Worm (Caenorhabditis elegans) whole organism, L4 larva: Measurements from ENCODE around the gene paqr-1.

Experiments used
- D1046.2 ChIP-seq: fragments of 200-800 bp; sonication (Bioruptor generic); IDR thresholded peaks from 2 replicates; pipeline ENCODE4 v1.3.6; 2022; ENCODE audit warnings: missing genetic modification characterization, missing compliant biosample characterization
- F10B5.3 ChIP-seq: sonication (generic microtip); optimal IDR thresholded peaks from 2 replicates; lab custom pipeline; 2016; ENCODE audit warnings: mild to moderate bottlenecking, missing genetic modification characterization, missing compliant biosample characterization
- F44E2.7 ChIP-seq: fragments of 200-800 bp; sonication (Bioruptor generic); IDR thresholded peaks from 2 replicates; pipeline ENCODE4 v2.1.2; 2022; ENCODE audit warnings: missing genetic modification characterization, missing compliant biosample characterization
- T20F7.1 ChIP-seq: fragments of 200-800 bp; sonication (Bioruptor generic); optimal IDR thresholded peaks from 2 replicates; lab custom pipeline; 2018; ENCODE audit warnings: mild to moderate bottlenecking, missing genetic modification characterization, missing compliant biosample characterization
- Y105C5A.15 ChIP-seq: fragments of 200-800 bp; sonication (Bioruptor generic); IDR thresholded peaks from 2 replicates; pipeline ENCODE4 v1.3.6; 2022; ENCODE audit warnings: missing genetic modification characterization, missing compliant biosample characterization
- aha-1 ChIP-seq: fragments of 150-350 bp; peaks from one replicate; lab custom pipeline; 2014; ENCODE audit warnings: missing biosample characterization, missing genetic modification characterization
- arid-1 ChIP-seq: fragments of 200-800 bp; sonication (Bioruptor generic); conservative IDR thresholded peaks from 2 replicates; pipeline ENCODE4 v1.3.6; 2022; ENCODE audit warnings: missing genetic modification reagents, missing genetic modification characterization, missing compliant biosample characterization
- attf-4 ChIP-seq: sonication (generic microtip); optimal IDR thresholded peaks from 3 replicates; lab custom pipeline; 2017; ENCODE audit warnings: missing biosample characterization, missing genetic modification characterization
- ceh-20 ChIP-seq: fragments of 200-800 bp; sonication (Bioruptor generic); IDR thresholded peaks from 2 replicates; pipeline ENCODE4 v1.3.6; 2022; ENCODE audit warnings: missing genetic modification reagents, missing genetic modification characterization, missing compliant biosample characterization
- daf-12 ChIP-seq: fragments of 150-350 bp; optimal IDR thresholded peaks from 2 replicates; lab custom pipeline; 2014; ENCODE audit warnings: missing biosample characterization, missing genetic modification reagents, missing genetic modification characterization
- daf-16 ChIP-seq, 3 experiments: sonication (generic microtip); optimal IDR thresholded peaks; 2 replicates each; lab custom pipeline; 2016 to 2017; ENCODE audit warnings: missing genetic modification characterization in 3 of 3, missing genetic modification reagents in 3 of 3, mild to moderate bottlenecking in 2 of 3, missing compliant biosample characterization in 2 of 3, missing biosample characterization in 1 of 3, moderate library complexity in 1 of 3
- dpl-1 ChIP-seq: fragments of 150-350 bp; optimal IDR thresholded peaks from 2 replicates; lab custom pipeline; 2014; ENCODE audit warnings: missing biosample characterization, missing genetic modification reagents, missing genetic modification characterization
- egl-43 ChIP-seq: fragments of 200-800 bp; sonication (Bioruptor generic); IDR thresholded peaks from 2 replicates; pipeline ENCODE4 v1.3.6; 2022; ENCODE audit warnings: missing genetic modification reagents, missing genetic modification characterization, missing compliant biosample characterization
- gei-8 ChIP-seq: fragments of 200-800 bp; sonication (Bioruptor generic); optimal IDR thresholded peaks from 2 replicates; lab custom pipeline; 2018; ENCODE audit warnings: mild to moderate bottlenecking, missing genetic modification characterization, missing compliant biosample characterization
- hlh-11 ChIP-seq: fragments of 200-800 bp; sonication (Bioruptor generic); optimal IDR thresholded peaks from 2 replicates; lab custom pipeline; 2018; ENCODE audit warnings: mild to moderate bottlenecking, missing genetic modification characterization, missing compliant biosample characterization
- lin-15B ChIP-seq: fragments of 150-350 bp; sonication (generic microtip); optimal IDR thresholded peaks from 3 replicates; lab custom pipeline; 2014; ENCODE audit warnings: missing biosample characterization, missing genetic modification characterization
- lin-29 ChIP-seq: fragments of 200-800 bp; sonication (Bioruptor generic); IDR thresholded peaks from 2 replicates; pipeline ENCODE4 v1.3.6; 2022; ENCODE audit warnings: missing genetic modification reagents, missing genetic modification characterization, missing compliant biosample characterization
- lir-3 ChIP-seq: sonication (generic microtip); optimal IDR thresholded peaks from 2 replicates; lab custom pipeline; 2016; ENCODE audit warnings: mild to moderate bottlenecking, missing genetic modification characterization, missing compliant biosample characterization
- lsy-2 ChIP-seq, 2 experiments: fragments of 150-350 bp in 1 of 2; sonication (generic microtip) in 1 of 2; optimal IDR thresholded peaks; 2 replicates each; lab custom pipeline; 2014 to 2017; ENCODE audit warnings: missing biosample characterization in 2 of 2, missing genetic modification characterization in 2 of 2
- mdl-1 ChIP-seq, 2 experiments: fragments of 150-350 bp in 1 of 2; sonication (generic microtip) in 1 of 2; optimal IDR thresholded peaks; 2 replicates each; lab custom pipeline; 2014 to 2017; ENCODE audit warnings: missing biosample characterization in 2 of 2, missing genetic modification characterization in 2 of 2
- mdt-29 ChIP-seq: fragments of 200-800 bp; sonication (Bioruptor generic); IDR thresholded peaks from 2 replicates; pipeline ENCODE4 v1.3.6; 2022; ENCODE audit warnings: missing genetic modification reagents, missing genetic modification characterization, missing compliant biosample characterization
- nhr-10 ChIP-seq: fragments of 150-350 bp; optimal IDR thresholded peaks from 2 replicates; lab custom pipeline; 2014; ENCODE audit warnings: missing biosample characterization, missing genetic modification characterization
- nhr-11 ChIP-seq: fragments of 150-350 bp; optimal IDR thresholded peaks from 2 replicates; lab custom pipeline; 2014; ENCODE audit warnings: missing biosample characterization, missing genetic modification characterization
- nhr-237 ChIP-seq: sonication (generic microtip); optimal IDR thresholded peaks from 2 replicates; lab custom pipeline; 2017; ENCODE audit warnings: missing biosample characterization, missing genetic modification characterization
- nhr-28 ChIP-seq: fragments of 150-350 bp; optimal IDR thresholded peaks from 2 replicates; lab custom pipeline; 2014; ENCODE audit warnings: missing biosample characterization, missing genetic modification characterization
- nhr-41 ChIP-seq: fragments of 200-800 bp; sonication (Bioruptor generic); IDR thresholded peaks from 2 replicates; pipeline ENCODE4 v1.3.6; 2022; ENCODE audit warnings: missing genetic modification reagents, missing genetic modification characterization, missing compliant biosample characterization
- nhr-6 ChIP-seq: fragments of 150-350 bp; optimal IDR thresholded peaks from 2 replicates; lab custom pipeline; 2014; ENCODE audit warnings: missing biosample characterization, missing genetic modification characterization
- nhr-77 ChIP-seq: fragments of 150-350 bp; optimal IDR thresholded peaks from 2 replicates; lab custom pipeline; 2014; ENCODE audit warnings: missing biosample characterization, missing genetic modification characterization
- pqm-1 ChIP-seq: sonication (generic microtip); optimal IDR thresholded peaks from 2 replicates; lab custom pipeline; 2017; ENCODE audit warnings: missing biosample characterization, missing genetic modification characterization
- skn-1 ChIP-seq: fragments of 150-350 bp; optimal IDR thresholded peaks from 2 replicates; lab custom pipeline; 2014; ENCODE audit warnings: missing biosample characterization, missing genetic modification characterization
- snpc-1.2 ChIP-seq: fragments of 200-800 bp; sonication (Bioruptor generic); IDR thresholded peaks from 2 replicates; pipeline ENCODE4 v1.3.6; 2022; ENCODE audit warnings: missing genetic modification reagents, missing genetic modification characterization, missing compliant biosample characterization
- unc-62 ChIP-seq, 3 experiments: fragments of 150-350 bp in 1 of 3; sonication (generic microtip); optimal IDR thresholded peaks in 2 of 3; peaks in 1 of 3; 1 replicate in 1 of 3; 2 replicates in 2 of 3; lab custom pipeline; 2014 to 2017; ENCODE audit warnings: missing biosample characterization in 3 of 3, missing genetic modification characterization in 3 of 3, missing genetic modification reagents in 3 of 3, missing genotype in 1 of 3
- zfp-2 ChIP-seq: sonication (generic microtip); optimal IDR thresholded peaks from 2 replicates; lab custom pipeline; 2016; ENCODE audit warnings: mild to moderate bottlenecking, missing genetic modification characterization, missing compliant biosample characterization
- zfp-3 ChIP-seq: fragments of 200-800 bp; sonication (Bioruptor generic); conservative IDR thresholded peaks from 2 replicates; pipeline ENCODE4 v1.3.6; 2022; ENCODE audit warnings: missing genetic modification reagents, missing genetic modification characterization, missing compliant biosample characterization
- ztf-7 ChIP-seq: fragments of 150-350 bp; optimal IDR thresholded peaks from 2 replicates; lab custom pipeline; 2014; ENCODE audit warnings: missing biosample characterization, missing genetic modification characterization

The paqr-1 gene

ce11 chrIV:6572655-6573054 lies 17.4 kb upstream of the paqr-1 start:
- TF ChIP-seq ceh-20 (GFP tag; lab: Robert Waterston, UW) (no peak), aha-1 (tag; lab: Kevin White, UChicago) (peak; percentile 42), F44E2.7 (GFP tag; lab: Robert Waterston, UW) (no peak), nhr-28 (tag; lab: Kevin White, UChicago) (peak; percentile 10), lin-29 (GFP tag; lab: Robert Waterston, UW) (no peak), nhr-6 (tag; lab: Kevin White, UChicago) (no peak)

- TF ChIP-seq skn-1 (tag; lab: Kevin White, UChicago) (no peak), nhr-11 (tag; lab: Kevin White, UChicago) (no peak), nhr-237 (no peak), mdl-1 (tag; optimal IDR thresholded peaks at IDR 0.05; lab: Kevin White, UChicago) (no peak), lsy-2 (tag; optimal IDR thresholded peaks at IDR 0.05; lab: Kevin White, UChicago) (no peak), attf-4 (tag; lab: Kevin White, UChicago) (no peak), lir-3 (tag; lab: Kevin White, UChicago) (no peak), mdt-29 (no peak), zfp-3 (GFP tag; lab: Robert Waterston, UW) (no peak), nhr-41 (no peak), daf-12 (tag; lab: Kevin White, UChicago) (no peak), dpl-1 (GFP tag; lab: Kevin White, UChicago) (no peak), nhr-10 (no peak), daf-16 (GFP tag; optimal IDR thresholded peaks at IDR 0.05; lab: Kevin White, UChicago) (no peak), daf-16 (tag; optimal IDR thresholded peaks at IDR 0.05; lab: Kevin White, UChicago) (no peak), T20F7.1 (no peak)
- TF ChIP-seq, all 104 proteins: peak for 0
Measured at ce11 chrIV:6572238-6572637, 17.0 kb upstream of the paqr-1 start, which contains the start of gene bicd-1. Gene bicd-1 (minus strand): TSS chrIV:6572338.

ce11 chrIV:6565605-6566004 lies 10.4 kb upstream of the paqr-1 start:
- no peak for TF ChIP-seq egl-43
- no peak for TF ChIP-seq zfp-2 (tag; lab: Kevin White, UChicago)
- TF ChIP-seq F10B5.3 (tag; lab: Kevin White, UChicago): no peak
- TF ChIP-seq lin-15B: no peak
- TF ChIP-seq hlh-11 (tag; lab: Kevin White, UChicago): no peak
- TF ChIP-seq F44E2.7 (GFP tag; lab: Robert Waterston, UW): no peak
- no peak for TF ChIP-seq T20F7.1

ce11 chrIV:6562039-6562438 lies 6.8 kb upstream of the paqr-1 start:
- TF ChIP-seq snpc-1.2 (GFP tag; lab: Robert Waterston, UW) (0 out of 2 replicates have a peak, but pooled peaks have one; percentile 62), hlh-11 (tag; lab: Kevin White, UChicago) (no peak), nhr-77 (tag; lab: Kevin White, UChicago) (no peak), unc-62 (GFP tag; optimal IDR thresholded peaks at IDR 0.05 in 1 of 2; lab: Kevin White, UChicago) (peak in 1 of 2 experiments; percentile 50), unc-62 (tag; optimal IDR thresholded peaks at IDR 0.05; lab: Kevin White, UChicago) (no peak)
- TF ChIP-seq, all 104 proteins: peak for 2

ce11 chrIV:6560434-6560833 lies 5.2 kb upstream of the paqr-1 start, which contains the start of gene best-9:
Gene best-9 (plus strand): TSS chrIV:6560734.
- TF ChIP-seq pqm-1 (tag; lab: Kevin White, UChicago) (no peak), ztf-7 (tag; lab: Kevin White, UChicago) (no peak), Y105C5A.15 (GFP tag; lab: Robert Waterston, UW) (no peak), gei-8 (GFP tag; lab: Kevin White, UChicago) (no peak), D1046.2 (no peak), arid-1 (no peak), nhr-11 (tag; lab: Kevin White, UChicago) (no peak)
